Worm (Caenorhabditis elegans) whole organism, early embryonic: ENCODE measurements around the gene Y52E8A.6.

Source experiments
- B0310.2 ChIP-seq: sonication (generic microtip); optimal IDR thresholded peaks from 2 replicates; lab custom pipeline; 2016; ENCODE audit warnings: mild to moderate bottlenecking, missing genetic modification characterization, missing compliant biosample characterization
- F13C5.2 ChIP-seq: sonication (generic microtip); optimal IDR thresholded peaks from 2 replicates; lab custom pipeline; 2017; ENCODE audit warnings: mild to moderate bottlenecking, missing genetic modification characterization, inconsistent platforms, missing compliant biosample characterization
- aly-1 ChIP-seq: sonication (generic microtip); optimal IDR thresholded peaks from 2 replicates; lab custom pipeline; 2016; ENCODE audit warnings: missing genetic modification characterization, missing compliant biosample characterization
- ama-1 ChIP-seq: fragments of 150-350 bp; optimal IDR thresholded peaks from 2 replicates; lab custom pipeline; 2014
- ceh-13 ChIP-seq: fragments of 200-800 bp; sonication (Bioruptor generic); optimal IDR thresholded peaks from 2 replicates; lab custom pipeline; 2018; ENCODE audit warnings: mild to moderate bottlenecking, missing genetic modification characterization, missing compliant biosample characterization
- ceh-36 ChIP-seq: sonication (generic microtip); optimal IDR thresholded peaks from 2 replicates; lab custom pipeline; 2016; ENCODE audit warnings: missing genetic modification characterization, inconsistent platforms, missing compliant biosample characterization
- ets-7 ChIP-seq: sonication (generic microtip); optimal IDR thresholded peaks from 2 replicates; lab custom pipeline; 2016; ENCODE audit warnings: missing genotype, missing genetic modification characterization, missing compliant biosample characterization
- flt-1 ChIP-seq: fragments of 200-800 bp; sonication (Bioruptor generic); IDR thresholded peaks from 2 replicates; pipeline ENCODE4 v1.3.6; 2022; ENCODE audit warnings: missing genetic modification characterization, missing compliant biosample characterization
- hmbx-1 ChIP-seq: sonication (generic microtip); optimal IDR thresholded peaks from 2 replicates; lab custom pipeline; 2016; ENCODE audit warnings: mild to moderate bottlenecking, missing genetic modification characterization, missing compliant biosample characterization
- hmg-4 ChIP-seq: fragments of 200-800 bp; sonication (Bioruptor generic); optimal IDR thresholded peaks from 2 replicates; lab custom pipeline; 2018; ENCODE audit warnings: mild to moderate bottlenecking, missing genetic modification characterization, missing compliant biosample characterization
- hnd-1 ChIP-seq: sonication (generic microtip); optimal IDR thresholded peaks from 2 replicates; lab custom pipeline; 2016; ENCODE audit warnings: missing genetic modification characterization, missing compliant biosample characterization
- pes-1 ChIP-seq: fragments of 200-800 bp; sonication (Bioruptor generic); IDR thresholded peaks from 2 replicates; pipeline ENCODE4 v1.3.6; 2022; ENCODE audit warnings: missing genetic modification reagents, missing genetic modification characterization, missing compliant biosample characterization
- scrt-1 ChIP-seq: fragments of 200-800 bp; sonication (Bioruptor generic); IDR thresholded peaks from 2 replicates; pipeline ENCODE4 v1.3.6; 2022; ENCODE audit warnings: missing genetic modification characterization, missing compliant biosample characterization
- sea-1 ChIP-seq: fragments of 200-800 bp; sonication (Bioruptor generic); conservative IDR thresholded peaks from 2 replicates; pipeline ENCODE4 v1.3.6; 2022; ENCODE audit warnings: missing genetic modification characterization, missing compliant biosample characterization
- tbx-11 ChIP-seq: fragments of 200-800 bp; sonication (Bioruptor generic); IDR thresholded peaks from 2 replicates; pipeline ENCODE4 v1.3.6; 2022; ENCODE audit warnings: missing genetic modification characterization, missing compliant biosample characterization
- tbx-37 ChIP-seq: fragments of 200-800 bp; sonication (Bioruptor generic); conservative IDR thresholded peaks from 2 replicates; pipeline ENCODE4 v1.3.6; 2022; ENCODE audit warnings: missing genetic modification reagents, missing genetic modification characterization, missing compliant biosample characterization
- tra-4 ChIP-seq: sonication (generic microtip); optimal IDR thresholded peaks from 2 replicates; lab custom pipeline; 2017; ENCODE audit warnings: missing genetic modification characterization, missing compliant biosample characterization

The Y52E8A.6 gene

ce11 chrII:4319537-4320019 is at the start of gene Y52E8A.6:
Gene Y52E8A.6 (minus strand): TSS chrII:4319969.
- TF ChIP-seq B0310.2 (tag; lab: Kevin White, UChicago) (no peak), F13C5.2 (no peak), pes-1 (GFP tag; lab: Robert Waterston, UW) (no peak), ama-1 (lab: Kevin White, UChicago) (no peak), tbx-37 (GFP tag; lab: Robert Waterston, UW) (no peak), hmbx-1 (tag; lab: Kevin White, UChicago) (no peak), ets-7 (tag; lab: Kevin White, UChicago) (no peak)

- TF ChIP-seq hnd-1 (tag; lab: Kevin White, UChicago): no peak
- TF ChIP-seq ets-7 (tag; lab: Kevin White, UChicago): no peak
- no peak for TF ChIP-seq hmg-4
- TF ChIP-seq ama-1 (lab: Kevin White, UChicago): no peak
- TF ChIP-seq pes-1 (GFP tag; lab: Robert Waterston, UW): no peak
- TF ChIP-seq scrt-1 (GFP tag; lab: Robert Waterston, UW): no peak
- no peak for TF ChIP-seq aly-1 (tag; lab: Kevin White, UChicago)
- TF ChIP-seq hmbx-1 (tag; lab: Kevin White, UChicago): no peak
- no peak for TF ChIP-seq ceh-13 (GFP tag; lab: Kevin White, UChicago)
- TF ChIP-seq flt-1: no peak
- no peak for TF ChIP-seq tbx-37 (GFP tag; lab: Robert Waterston, UW)
- TF ChIP-seq sea-1 (GFP tag; lab: Robert Waterston, UW): no peak
- TF ChIP-seq tbx-11 (GFP tag; lab: Robert Waterston, UW): no peak
- no peak for TF ChIP-seq tra-4 (tag; lab: Kevin White, UChicago)
- no peak for TF ChIP-seq B0310.2 (tag; lab: Kevin White, UChicago)
- TF ChIP-seq F13C5.2: no peak
Measured at ce11 chrII:4367923-4368322, 48.2 kb upstream of the Y52E8A.6 start, which contains the start of gene try-9. Gene try-9 (plus strand): TSS chrII:4368223.

ce11 chrII:4362088-4362487 is 42.3 kb upstream of the Y52E8A.6 start:
- TF ChIP-seq tbx-11 (GFP tag; lab: Robert Waterston, UW): no peak
- TF ChIP-seq ets-7 (tag; lab: Kevin White, UChicago): no peak
- no peak for TF ChIP-seq tbx-37 (GFP tag; lab: Robert Waterston, UW)
- no peak for TF ChIP-seq sea-1 (GFP tag; lab: Robert Waterston, UW)

ce11 chrII:4359219-4359618 is 39.5 kb upstream of the Y52E8A.6 start:
- TF ChIP-seq sea-1 (GFP tag; lab: Robert Waterston, UW) (no peak), ceh-36 (tag; lab: Kevin White, UChicago) (no peak), ama-1 (lab: Kevin White, UChicago) (no peak)

ce11 chrII:4358765-4359164 is 39.0 kb upstream of the Y52E8A.6 start, which contains the start of gene lat-2:
Gene lat-2 (plus strand): TSS chrII:4359065.
- TF ChIP-seq ceh-36 (tag; lab: Kevin White, UChicago): no peak
- no peak for TF ChIP-seq flt-1
- TF ChIP-seq sea-1 (GFP tag; lab: Robert Waterston, UW): no peak
- no peak for TF ChIP-seq tbx-11 (GFP tag; lab: Robert Waterston, UW)
- TF ChIP-seq pes-1 (GFP tag; lab: Robert Waterston, UW): no peak

ce11 chrII:4355217-4355616 is 35.4 kb upstream of the Y52E8A.6 start, which contains the start of the genes H20J04.7 and H20J04.1:
Gene H20J04.7 (minus strand): TSS chrII:4355317.
Gene H20J04.1 (plus strand): TSS chrII:4355613.
- TF ChIP-seq ceh-13 (GFP tag; lab: Kevin White, UChicago) (no peak), flt-1 (no peak), ama-1 (lab: Kevin White, UChicago) (no peak), tra-4 (tag; lab: Kevin White, UChicago) (no peak), hnd-1 (tag; lab: Kevin White, UChicago) (no peak)

- TF ChIP-seq F13C5.2 (no peak), tbx-37 (GFP tag; lab: Robert Waterston, UW) (no peak), B0310.2 (tag; lab: Kevin White, UChicago) (no peak), tbx-11 (GFP tag; lab: Robert Waterston, UW) (no peak), tra-4 (tag; lab: Kevin White, UChicago) (no peak), scrt-1 (GFP tag; lab: Robert Waterston, UW) (no peak), sea-1 (GFP tag; lab: Robert Waterston, UW) (no peak), hmg-4 (no peak), ets-7 (tag; lab: Kevin White, UChicago) (no peak), pes-1 (GFP tag; lab: Robert Waterston, UW) (no peak), hnd-1 (tag; lab: Kevin White, UChicago) (no peak), hmbx-1 (tag; lab: Kevin White, UChicago) (no peak), ceh-36 (tag; lab: Kevin White, UChicago) (no peak), flt-1 (no peak), ama-1 (lab: Kevin White, UChicago) (no peak), aly-1 (tag; lab: Kevin White, UChicago) (no peak), ceh-13 (GFP tag; lab: Kevin White, UChicago) (no peak)
Measured at ce11 chrII:4350888-4351287, 31.1 kb upstream of the Y52E8A.6 start, which contains the start of gene H20J04.9. Gene H20J04.9 (plus strand): TSS chrII:4351188.

ce11 chrII:4344317-4344716 is 24.5 kb upstream of the Y52E8A.6 start:
- TF ChIP-seq hnd-1 (tag; lab: Kevin White, UChicago) (no peak), ceh-36 (tag; lab: Kevin White, UChicago) (no peak)
